Worm (Caenorhabditis elegans) whole organism, L1 larva: Measurements from ENCODE around the gene srh-276.
A peak's percentile ranks its signal among the peaks of the same experiment; 100 is the strongest.

Experiments used
- C04F5.9 ChIP-seq: sonication (generic microtip); optimal IDR thresholded peaks from 2 replicates; lab custom pipeline; 2016; ENCODE audit warnings: missing genetic modification characterization, missing compliant biosample characterization
- C16A3.4 ChIP-seq: fragments of 150-350 bp; optimal IDR thresholded peaks from 2 replicates; lab custom pipeline; 2014; ENCODE audit warnings: missing biosample characterization, missing genetic modification characterization
- C34B4.2 ChIP-seq: sonication (generic microtip); optimal IDR thresholded peaks from 2 replicates; lab custom pipeline; 2017; ENCODE audit warnings: mild to moderate bottlenecking, missing genetic modification characterization, missing compliant biosample characterization
- Y116A8C.19 ChIP-seq: sonication (generic microtip); optimal IDR thresholded peaks from 2 replicates; lab custom pipeline; 2016; ENCODE audit warnings: missing compliant biosample characterization, missing genetic modification characterization, borderline replicate concordance
- aha-1 ChIP-seq: fragments of 150-350 bp; optimal IDR thresholded peaks from 2 replicates; lab custom pipeline; 2014; ENCODE audit warnings: missing biosample characterization, missing genetic modification characterization
- alr-1 ChIP-seq: fragments of 200-800 bp; sonication (Bioruptor generic); optimal IDR thresholded peaks from 2 replicates; lab custom pipeline; 2018; ENCODE audit warnings: borderline replicate concordance, mild to moderate bottlenecking, missing genetic modification characterization, missing compliant biosample characterization
- aly-2 ChIP-seq: fragments of 150-350 bp; optimal IDR thresholded peaks from 2 replicates; lab custom pipeline; 2014; ENCODE audit warnings: missing biosample characterization, missing genetic modification characterization
- ceh-63 ChIP-seq: fragments of 200-800 bp; sonication (Bioruptor generic); optimal IDR thresholded peaks from 2 replicates; lab custom pipeline; 2018; ENCODE audit warnings: mild to moderate bottlenecking, missing genetic modification characterization, missing compliant biosample characterization
- ceh-8 ChIP-seq: fragments of 200-800 bp; sonication (Bioruptor generic); optimal IDR thresholded peaks from 2 replicates; lab custom pipeline; 2018; ENCODE audit warnings: mild to moderate bottlenecking, missing genetic modification characterization, moderate library complexity, missing compliant biosample characterization
- ceh-82 ChIP-seq, 3 experiments: fragments of 150-350 bp in 1 of 3; sonication (generic microtip) in 2 of 3; optimal IDR thresholded peaks; 2 replicates each; lab custom pipeline; 2014 to 2017; ENCODE audit warnings: missing biosample characterization in 3 of 3, missing genetic modification characterization in 3 of 3
- ceh-88 ChIP-seq: fragments of 200-800 bp; sonication (Bioruptor generic); IDR thresholded peaks from 2 replicates; pipeline ENCODE4 v1.3.6; 2022; ENCODE audit warnings: missing genetic modification characterization, missing compliant biosample characterization
- ces-1 ChIP-seq: fragments of 150-350 bp; optimal IDR thresholded peaks from 2 replicates; lab custom pipeline; 2014; ENCODE audit warnings: missing biosample characterization, missing genetic modification reagents, missing genetic modification characterization
- dpl-1 ChIP-seq, 3 experiments: fragments of 150-350 bp in 2 of 3; sonication (generic microtip) in 1 of 3; optimal IDR thresholded peaks; 2 replicates each; lab custom pipeline; 2014 to 2017; ENCODE audit warnings: missing biosample characterization in 3 of 3, missing genetic modification characterization in 3 of 3, missing genetic modification reagents in 3 of 3
- dsc-1 ChIP-seq: sonication (generic microtip); optimal IDR thresholded peaks from 2 replicates; lab custom pipeline; 2016; ENCODE audit warnings: mild to moderate bottlenecking, missing genetic modification characterization, missing compliant biosample characterization
- egl-13 ChIP-seq: sonication (generic microtip); optimal IDR thresholded peaks from 2 replicates; lab custom pipeline; 2016; ENCODE audit warnings: missing genotype, missing genetic modification reagents, missing genetic modification characterization, missing compliant biosample characterization
- egl-27 ChIP-seq, 2 experiments: fragments of 150-350 bp in 1 of 2; sonication (generic microtip); optimal IDR thresholded peaks; 3 replicates each; lab custom pipeline; 2017 to 2018; ENCODE audit warnings: missing biosample characterization in 2 of 2, missing genetic modification characterization in 2 of 2, missing genetic modification reagents in 2 of 2
- elt-2 ChIP-seq: sonication (generic microtip); optimal IDR thresholded peaks from 2 replicates; lab custom pipeline; 2016; ENCODE audit warnings: missing genetic modification characterization, mild to moderate bottlenecking, inconsistent platforms, missing compliant biosample characterization, missing genetic modification reagents
- ets-5 ChIP-seq: fragments of 200-800 bp; sonication (Bioruptor generic); IDR thresholded peaks from 2 replicates; pipeline ENCODE4 v1.3.6; 2022; ENCODE audit warnings: missing genetic modification characterization, missing compliant biosample characterization
- fkh-10 ChIP-seq: sonication (generic microtip); optimal IDR thresholded peaks from 2 replicates; lab custom pipeline; 2017; ENCODE audit warnings: missing biosample characterization, missing genetic modification reagents, missing genetic modification characterization
- fkh-4 ChIP-seq: sonication (generic microtip); optimal IDR thresholded peaks from 2 replicates; lab custom pipeline; 2016; ENCODE audit warnings: missing compliant biosample characterization, missing genetic modification characterization, borderline replicate concordance
- fos-1 ChIP-seq: fragments of 150-350 bp; optimal IDR thresholded peaks from 2 replicates; lab custom pipeline; 2014; ENCODE audit warnings: missing biosample characterization, missing genetic modification characterization
- hpl-2 ChIP-seq: fragments of 150-350 bp; optimal IDR thresholded peaks from 2 replicates; lab custom pipeline; 2014; ENCODE audit warnings: missing biosample characterization, missing genetic modification reagents, missing genetic modification characterization
- isw-1 ChIP-seq: fragments of 200-800 bp; sonication (Bioruptor generic); IDR thresholded peaks from 2 replicates; pipeline ENCODE4 v1.3.6; 2022; ENCODE audit warnings: missing genetic modification characterization, missing compliant biosample characterization
- jun-1 ChIP-seq: fragments of 150-350 bp; optimal IDR thresholded peaks from 2 replicates; lab custom pipeline; 2014; ENCODE audit warnings: missing biosample characterization, missing genetic modification reagents, missing genetic modification characterization
- lin-13 ChIP-seq: fragments of 150-350 bp; optimal IDR thresholded peaks from 2 replicates; lab custom pipeline; 2014; ENCODE audit warnings: missing biosample characterization, missing genetic modification reagents, missing genetic modification characterization
- lin-15B ChIP-seq: fragments of 150-350 bp; sonication (generic microtip); optimal IDR thresholded peaks from 3 replicates; lab custom pipeline; 2014; ENCODE audit warnings: missing biosample characterization, missing genetic modification characterization
- lin-35 ChIP-seq, 2 experiments: fragments of 150-350 bp; optimal IDR thresholded peaks; 2 replicates each; lab custom pipeline; 2014; ENCODE audit warnings: missing biosample characterization in 2 of 2, missing genetic modification characterization in 2 of 2, missing genetic modification reagents in 2 of 2
- lin-39 ChIP-seq: fragments of 150-350 bp; optimal IDR thresholded peaks from 2 replicates; lab custom pipeline; 2014; ENCODE audit warnings: missing biosample characterization, missing genetic modification reagents, missing genetic modification characterization
- lir-3 ChIP-seq: sonication (generic microtip); optimal IDR thresholded peaks from 2 replicates; lab custom pipeline; 2016; ENCODE audit warnings: mild to moderate bottlenecking, missing genetic modification characterization, moderate library complexity, missing compliant biosample characterization; ENCODE audit not compliant: poor library complexity
- lsy-2 ChIP-seq, 2 experiments: fragments of 150-350 bp; optimal IDR thresholded peaks; 2 replicates each; lab custom pipeline; 2014; ENCODE audit warnings: missing biosample characterization in 2 of 2, missing genetic modification characterization in 2 of 2
- mab-9 ChIP-seq: fragments of 200-800 bp; sonication (Bioruptor generic); IDR thresholded peaks from 2 replicates; pipeline ENCODE4 v1.3.6; 2022; ENCODE audit warnings: missing genetic modification reagents, missing genetic modification characterization, missing compliant biosample characterization
- mep-1 ChIP-seq: fragments of 150-350 bp; optimal IDR thresholded peaks from 2 replicates; lab custom pipeline; 2014; ENCODE audit warnings: missing biosample characterization, missing genetic modification characterization
- nhr-19 ChIP-seq: fragments of 200-800 bp; sonication (Bioruptor generic); conservative IDR thresholded peaks from 2 replicates; pipeline ENCODE4 v1.3.6; 2022; ENCODE audit warnings: missing genetic modification characterization, missing compliant biosample characterization
- nhr-20 ChIP-seq: sonication (generic microtip); optimal IDR thresholded peaks from 2 replicates; lab custom pipeline; 2016; ENCODE audit warnings: mild to moderate bottlenecking, missing genetic modification characterization, missing compliant biosample characterization
- nhr-28 ChIP-seq: fragments of 150-350 bp; optimal IDR thresholded peaks from 2 replicates; lab custom pipeline; 2014; ENCODE audit warnings: missing biosample characterization, missing genetic modification characterization
- nhr-47 ChIP-seq: sonication (generic microtip); optimal IDR thresholded peaks from 2 replicates; lab custom pipeline; 2016; ENCODE audit warnings: mild to moderate bottlenecking, missing genetic modification characterization, moderate library complexity, missing compliant biosample characterization
- nhr-84 ChIP-seq: sonication (generic microtip); optimal IDR thresholded peaks from 2 replicates; lab custom pipeline; 2017; ENCODE audit warnings: missing biosample characterization, missing genetic modification characterization
- nhr-90 ChIP-seq: sonication (generic microtip); optimal IDR thresholded peaks from 2 replicates; lab custom pipeline; 2016; ENCODE audit warnings: mild to moderate bottlenecking, missing genetic modification characterization, missing compliant biosample characterization; ENCODE audit not compliant: poor library complexity
- pag-3 ChIP-seq: sonication (generic microtip); optimal IDR thresholded peaks from 2 replicates; lab custom pipeline; 2017; ENCODE audit warnings: missing genetic modification characterization, mild to moderate bottlenecking, missing compliant biosample characterization, antibody characterized with exemption, borderline replicate concordance; ENCODE audit not compliant: insufficient read depth
- skn-1 ChIP-seq: fragments of 150-350 bp; optimal IDR thresholded peaks from 2 replicates; lab custom pipeline; 2014; ENCODE audit warnings: missing biosample characterization, missing genetic modification characterization
- snu-23 ChIP-seq: sonication (generic microtip); optimal IDR thresholded peaks from 2 replicates; lab custom pipeline; 2016; ENCODE audit warnings: missing genetic modification characterization, missing compliant biosample characterization
- sptf-1 ChIP-seq: fragments of 150-350 bp; optimal IDR thresholded peaks from 2 replicates; lab custom pipeline; 2014; ENCODE audit warnings: missing biosample characterization, missing genetic modification characterization
- swsn-7 ChIP-seq: sonication (generic microtip); optimal IDR thresholded peaks from 2 replicates; lab custom pipeline; 2016; ENCODE audit warnings: missing genetic modification characterization, missing compliant biosample characterization
- tlp-1 ChIP-seq: fragments of 150-350 bp; optimal IDR thresholded peaks from 2 replicates; lab custom pipeline; 2014; ENCODE audit warnings: missing biosample characterization, missing genetic modification characterization
- unc-130 ChIP-seq: fragments of 150-350 bp; optimal IDR thresholded peaks from 2 replicates; lab custom pipeline; 2017; ENCODE audit warnings: missing biosample characterization, missing genetic modification characterization, inconsistent platforms
- unc-30 ChIP-seq: sonication (generic microtip); optimal IDR thresholded peaks from 2 replicates; lab custom pipeline; 2017; ENCODE audit warnings: missing biosample characterization, missing genetic modification characterization
- unc-62 ChIP-seq: fragments of 150-350 bp; optimal IDR thresholded peaks from 2 replicates; lab custom pipeline; 2014; ENCODE audit warnings: missing biosample characterization, missing genetic modification reagents, missing genetic modification characterization
- unc-86 ChIP-seq: sonication (generic microtip); optimal IDR thresholded peaks from 2 replicates; lab custom pipeline; 2016; ENCODE audit warnings: missing genetic modification characterization, missing compliant biosample characterization
- unc-98 ChIP-seq: fragments of 200-800 bp; sonication (Bioruptor generic); IDR thresholded peaks from 2 replicates; pipeline ENCODE4 v1.3.6; 2022; ENCODE audit warnings: missing genetic modification characterization, missing compliant biosample characterization
- vab-15 ChIP-seq: sonication (generic microtip); optimal IDR thresholded peaks from 2 replicates; lab custom pipeline; 2017; ENCODE audit warnings: missing genotype, mild to moderate bottlenecking, missing genetic modification characterization, missing compliant biosample characterization
- xbp-1 ChIP-seq: sonication (generic microtip); optimal IDR thresholded peaks from 2 replicates; lab custom pipeline; 2016; ENCODE audit warnings: missing genetic modification characterization, missing compliant biosample characterization

Gene srh-276

DNA sequence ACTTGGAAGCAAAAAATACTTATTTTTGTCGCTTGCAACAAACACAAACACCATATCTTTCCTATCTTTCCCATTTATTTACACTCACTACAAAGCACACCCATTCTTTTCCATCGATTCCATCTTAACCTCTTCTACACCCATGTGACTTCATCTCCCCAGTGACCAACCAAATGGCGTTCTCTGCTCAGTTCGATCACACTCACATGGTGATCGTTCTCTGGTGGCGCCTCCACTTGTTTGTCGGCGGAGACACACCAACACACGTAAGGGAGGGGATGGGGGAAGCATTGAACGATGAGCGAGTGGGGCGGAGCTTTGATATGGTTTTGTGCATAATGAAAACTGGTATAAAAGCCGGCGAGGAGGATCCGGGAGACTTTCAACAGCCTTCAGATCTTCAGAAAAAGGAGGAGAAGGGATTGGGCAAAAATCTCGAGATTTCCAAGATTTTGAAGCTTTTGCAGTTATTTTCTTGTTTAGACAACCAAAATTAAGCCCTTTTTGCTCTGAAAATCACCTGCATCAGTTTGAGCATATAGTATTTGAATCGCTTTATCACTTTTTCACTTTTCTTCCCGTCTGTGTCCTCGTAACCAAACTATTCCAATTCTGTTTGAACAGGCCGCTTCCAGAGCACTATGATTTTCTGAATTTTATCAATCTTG is 37.5 kb downstream of the srh-276 start (continued):
- TF ChIP-seq elt-2 (tag; lab: Kevin White, UChicago) (peak; percentile 86), unc-30 (tag; lab: Kevin White, UChicago) (no peak), aha-1 (tag; lab: Kevin White, UChicago) (peak; percentile 0), unc-86 (tag; lab: Kevin White, UChicago) (no peak), mep-1 (tag; lab: Kevin White, UChicago) (peak; percentile 80), lin-35 (GFP tag; optimal IDR thresholded peaks at IDR 0.05; lab: Kevin White, UChicago) (peak; percentile 62 to 87), ces-1 (GFP tag; lab: Kevin White, UChicago) (no peak), ceh-8 (GFP tag; lab: Kevin White, UChicago) (no peak), ceh-63 (no peak), snu-23 (GFP tag; lab: Kevin White, UChicago) (peak; percentile 92), unc-62 (GFP tag; lab: Kevin White, UChicago) (no peak), skn-1 (tag; lab: Kevin White, UChicago) (peak; percentile 53), fkh-4 (tag; lab: Kevin White, UChicago) (no peak), nhr-47 (tag; lab: Kevin White, UChicago) (peak; percentile 76), jun-1 (tag; lab: Kevin White, UChicago) (peak; percentile 71), unc-130 (tag; lab: Kevin White, UChicago) (peak; percentile 99), ceh-82 (tag; optimal IDR thresholded peaks at IDR 0.05; lab: Kevin White, UChicago) (peak in 1 of 3 experiments; percentile 44), lin-39 (tag; lab: Kevin White, UChicago) (peak; percentile 70), Y116A8C.19 (tag; lab: Kevin White, UChicago) (no peak), unc-98 (GFP tag; lab: Robert Waterston, UW) (no peak), fkh-10 (GFP tag; lab: Kevin White, UChicago) (no peak), egl-13 (tag; lab: Kevin White, UChicago) (no peak), mab-9 (peak; percentile 68), hpl-2 (GFP tag; lab: Kevin White, UChicago) (no peak), egl-27 (tag; optimal IDR thresholded peaks at IDR 0.05; lab: Kevin White, UChicago) (no peak), nhr-19 (peak; percentile 100), xbp-1 (peak; percentile 54), lin-15B (tag; lab: Kevin White, UChicago) (no peak), ets-5 (GFP tag; lab: Robert Waterston, UW) (no peak), nhr-28 (tag; lab: Kevin White, UChicago) (no peak), fos-1 (tag; lab: Kevin White, UChicago) (peak; percentile 2), nhr-20 (peak; percentile 96), nhr-84 (tag; lab: Kevin White, UChicago) (no peak), sptf-1 (tag; lab: Kevin White, UChicago) (no peak), C04F5.9 (tag; lab: Kevin White, UChicago) (peak; percentile 43), C34B4.2 (tag; lab: Kevin White, UChicago) (no peak), ceh-88 (GFP tag; lab: Robert Waterston, UW) (peak; percentile 53; the same call in 1 of the 2 replicates), pag-3 (tag; lab: Kevin White, UChicago) (no peak), lin-13 (GFP tag; lab: Kevin White, UChicago) (peak; percentile 74), tlp-1 (no peak), dpl-1 (GFP tag; optimal IDR thresholded peaks at IDR 0.05; lab: Kevin White, UChicago) (peak; percentile 50 to 72 (median 66)), C16A3.4 (peak; percentile 93), vab-15 (tag; lab: Kevin White, UChicago) (no peak), lsy-2 (tag; optimal IDR thresholded peaks at IDR 0.05; lab: Kevin White, UChicago) (peak; percentile 76 to 87), swsn-7 (peak; percentile 66), nhr-90 (tag; lab: Kevin White, UChicago) (peak; percentile 82), dsc-1 (no peak), lir-3 (peak; percentile 71), isw-1 (GFP tag; lab: Robert Waterston, UW) (no peak), aly-2 (tag; lab: Kevin White, UChicago) (no peak), alr-1 (no peak)
